Fruit fly (Drosophila melanogaster): ENCODE results near the gene mip130.

The mip130 gene

dm6 chrX:1948508-1949065 lies 40.5 kb downstream of the mip130 start (continued):
- TF ChIP-seq unpg (GFP tag; optimal IDR thresholded peaks at IDR 0.05), result peak; percentile 64
- TF ChIP-seq bigmax (GFP tag; optimal IDR thresholded peaks at IDR 0.05), result no peak
- peak; percentile 35; the same call in 1 of the 2 replicates for TF ChIP-seq H2.0 (GFP tag; IDR thresholded peaks at IDR 0.05)
- no peak; the same call in 2 of the 3 replicates for TF ChIP-seq ci (GFP tag; IDR thresholded peaks at IDR 0.05)
- TF ChIP-seq gcm (GFP tag; optimal IDR thresholded peaks at IDR 0.05), result no peak
- no peak for TF ChIP-seq Lpt (GFP tag; optimal IDR thresholded peaks at IDR 0.05)
- TF ChIP-seq unc-4 (GFP tag; IDR thresholded peaks at IDR 0.05; ENCODE audit: partially characterized antibody), result no peak
- TF ChIP-seq CG1602 (GFP tag; optimal IDR thresholded peaks at IDR 0.05), result no peak
- TF ChIP-seq NFAT (GFP tag; IDR thresholded peaks at IDR 0.05), result peak; percentile 57; the same call in 1 of the 2 replicates
- TF ChIP-seq CG15269 (tag; optimal IDR thresholded peaks at IDR 0.05), result peak; percentile 54
- TF ChIP-seq nau (GFP tag; optimal IDR thresholded peaks at IDR 0.05), result no peak
- TF ChIP-seq CG4617 (GFP tag; optimal IDR thresholded peaks at IDR 0.05; ENCODE audit: borderline replicate concordance), result no peak
- TF ChIP-seq org-1 (GFP tag; optimal IDR thresholded peaks at IDR 0.05), result peak; percentile 65
- TF ChIP-seq CG8359 (GFP tag; optimal IDR thresholded peaks at IDR 0.05; ENCODE audit: borderline replicate concordance), result no peak
- TF ChIP-seq CG3995 (GFP tag; optimal IDR thresholded peaks at IDR 0.05), result peak; percentile 40
- peak; percentile 30 for TF ChIP-seq NfI (GFP tag; optimal IDR thresholded peaks at IDR 0.05)
- TF ChIP-seq Fer3 (tag; optimal IDR thresholded peaks at IDR 0.05), result peak; percentile 59
- TF ChIP-seq CHES-1-like (GFP tag; optimal IDR thresholded peaks at IDR 0.05), result no peak
- TF ChIP-seq CG8944 (GFP tag; optimal IDR thresholded peaks at IDR 0.05), result no peak
- peak; percentile 10; the same call in 1 of the 3 replicates for TF ChIP-seq CG17361 (GFP tag; IDR thresholded peaks at IDR 0.05)
- TF ChIP-seq Opbp (GFP tag; IDR thresholded peaks at IDR 0.05; ENCODE audit: partially characterized antibody), result no peak
- TF ChIP-seq CG7839 (tag; optimal IDR thresholded peaks at IDR 0.05), result peak; percentile 50
- no peak for TF ChIP-seq crc (GFP tag; optimal IDR thresholded peaks at IDR 0.05)
- TF ChIP-seq Dek (tag; optimal IDR thresholded peaks at IDR 0.05), result peak; percentile 54
- no peak for TF ChIP-seq CG6175 (GFP tag; IDR thresholded peaks at IDR 0.05)
- TF ChIP-seq Nf-YC (tag; optimal IDR thresholded peaks at IDR 0.05), result no peak
- TF ChIP-seq CG12391 (tag; optimal IDR thresholded peaks at IDR 0.05), result peak; percentile 40
- TF ChIP-seq MTF-1 (GFP tag; optimal IDR thresholded peaks at IDR 0.05; ENCODE audit: borderline replicate concordance), result no peak
- TF ChIP-seq CG11695 (GFP tag; IDR thresholded peaks at IDR 0.05), result peak; percentile 44; the same call in 1 of the 3 replicates
- TF ChIP-seq TFAM (GFP tag; optimal IDR thresholded peaks at IDR 0.05), result no peak
- TF ChIP-seq CG11085 (GFP tag; IDR thresholded peaks at IDR 0.05), result 0 out of 2 replicates have a peak, but pooled peaks have one; percentile 31
- no peak for TF ChIP-seq Six4 (GFP tag; optimal IDR thresholded peaks at IDR 0.05)
- peak; percentile 60 for TF ChIP-seq Ets65A (GFP tag)
- no peak for TF ChIP-seq sima (GFP tag; optimal IDR thresholded peaks at IDR 0.05)
- TF ChIP-seq CG13287 (GFP tag; IDR thresholded peaks at IDR 0.05; ENCODE audit: partially characterized antibody), result no peak
- TF ChIP-seq Hr78 (GFP tag; optimal IDR thresholded peaks at IDR 0.05), result no peak
- peak; percentile 25 to 33 for TF ChIP-seq dpn (GFP tag; optimal IDR thresholded peaks at IDR 0.05)
- peak; percentile 59 for TF ChIP-seq CG15514 (GFP tag; optimal IDR thresholded peaks at IDR 0.05)
- peak; percentile 22 for TF ChIP-seq CG11504 (tag; optimal IDR thresholded peaks at IDR 0.05)
- no peak for TF ChIP-seq Kr (GFP tag; optimal IDR thresholded peaks at IDR 0.05)
- TF ChIP-seq CG14014 (GFP tag; IDR thresholded peaks at IDR 0.05), result peak; percentile 53; the same call in 1 of the 2 replicates
- TF ChIP-seq emc (GFP tag; optimal IDR thresholded peaks at IDR 0.05), result no peak
- TF ChIP-seq sug (tag; optimal IDR thresholded peaks at IDR 0.05), result no peak
- TF ChIP-seq dysf (GFP tag; IDR thresholded peaks at IDR 0.05), result peak; percentile 57; the same call in 1 of the 3 replicates
- peak; percentile 42; the same call in 1 of the 2 replicates for TF ChIP-seq CG31224 (GFP tag; IDR thresholded peaks at IDR 0.05)
- TF ChIP-seq Sry-δ (GFP tag; optimal IDR thresholded peaks at IDR 0.05), result no peak
- TF ChIP-seq NK7.1 (GFP tag; optimal IDR thresholded peaks at IDR 0.05), result no peak
- no peak for TF ChIP-seq CG17829 (tag; optimal IDR thresholded peaks at IDR 0.05)
- TF ChIP-seq salm (tag; optimal IDR thresholded peaks at IDR 0.05), result no peak
